Fruit fly (Drosophila melanogaster) S2 (cell line): ENCODE data around the gene aux.

ENCODE experiments used
- CG8478 ChIP-seq: fragments of >200 bp; optimal IDR thresholded peaks from 2 replicates; lab custom pipeline; 2018
- CTCF ChIP-seq, 2 experiments: fragments of >200 bp; optimal IDR thresholded peaks; 2 replicates each; lab custom pipeline; 2018

DNA sequence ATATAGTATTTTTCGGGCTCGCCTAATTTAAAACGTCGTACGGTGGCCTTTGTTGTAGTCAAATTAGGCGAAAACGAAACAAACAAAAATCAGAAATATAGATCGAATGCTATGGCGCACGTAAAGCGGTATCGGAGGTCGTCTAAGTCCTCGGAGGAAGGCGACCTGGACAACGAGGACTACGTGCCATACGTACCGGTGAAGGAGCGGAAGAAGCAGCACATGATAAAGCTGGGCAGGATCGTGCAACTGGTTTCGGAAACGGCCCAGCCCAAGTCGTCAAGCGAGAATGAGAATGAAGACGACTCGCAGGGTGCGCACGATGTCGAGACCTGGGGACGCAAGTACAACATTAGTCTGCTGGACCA is 21.4 kb downstream of the aux start, which contains the start of gene abs:
- TF ChIP-seq CTCF (optimal IDR thresholded peaks at IDR 0.05; lab: Kevin White, UChicago) (no peak), CG8478 (lab: Kevin White, UChicago) (no peak)
